Worm (Caenorhabditis elegans): ENCODE results near the gene srg-7.

The srg-7 gene

DNA sequence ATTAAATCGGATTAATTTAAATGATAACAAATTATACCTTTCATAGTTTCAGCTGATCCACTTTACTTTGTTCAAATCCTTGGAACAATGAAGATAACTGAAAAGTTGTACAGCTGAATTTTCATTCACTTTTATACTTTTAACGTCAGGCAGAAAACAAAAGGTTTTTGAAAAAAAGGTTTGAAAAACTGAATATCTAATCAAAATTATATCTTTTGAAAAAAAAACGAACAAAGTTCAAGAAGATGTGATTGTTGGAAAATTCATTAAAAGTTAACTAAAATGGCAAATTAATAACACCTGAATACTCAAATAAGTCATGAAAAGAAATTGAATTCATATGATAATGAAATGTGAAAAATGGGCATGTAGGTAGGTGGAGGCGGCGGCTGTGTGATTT, 31.3 kb downstream of the srg-7 start, which contains the start of gene T12A2.21:
T12A2.21 (minus strand) TSS at position 101 of the 400 bp plus-strand sequence.
- TF ChIP-seq aly-1 (tag; optimal IDR thresholded peaks at IDR 0.05) (no peak), B0310.2 (tag; optimal IDR thresholded peaks at IDR 0.05) (no peak), ceh-36 (tag; optimal IDR thresholded peaks at IDR 0.05) (no peak), flt-1 (GFP tag; IDR thresholded peaks at IDR 0.05) (no peak), F13C5.2 (tag; optimal IDR thresholded peaks at IDR 0.05) (no peak), ets-7 (tag; optimal IDR thresholded peaks at IDR 0.05) (no peak)

DNA sequence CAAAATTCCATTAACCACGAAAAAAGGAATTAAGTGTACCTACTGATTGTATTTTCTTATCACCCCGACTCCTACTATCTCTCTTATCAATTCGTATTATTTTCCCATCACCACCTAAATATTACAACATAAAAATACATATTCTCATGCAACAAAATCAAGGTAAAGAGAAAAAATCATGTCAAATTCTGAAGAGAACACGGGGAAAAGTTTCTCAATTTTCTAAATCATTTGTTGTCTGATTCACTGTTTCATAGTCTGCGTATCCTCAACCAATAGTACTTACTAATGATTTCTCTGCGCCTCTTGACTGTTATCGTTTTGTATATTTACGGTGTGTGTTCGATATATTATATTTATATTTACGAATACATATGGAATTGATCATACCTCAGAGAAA, 36.1 kb downstream of the srg-7 start:
- no peak for TF ChIP-seq hnd-1 (tag; optimal IDR thresholded peaks at IDR 0.05)
- no peak for TF ChIP-seq F13C5.2 (tag; optimal IDR thresholded peaks at IDR 0.05)
- TF ChIP-seq ceh-13 (GFP tag; optimal IDR thresholded peaks at IDR 0.05), result no peak
- TF ChIP-seq B0310.2 (tag; optimal IDR thresholded peaks at IDR 0.05), result no peak
- TF ChIP-seq aly-1 (tag; optimal IDR thresholded peaks at IDR 0.05), result no peak
- no peak for TF ChIP-seq ets-7 (tag; optimal IDR thresholded peaks at IDR 0.05)
- no peak for TF ChIP-seq tra-4 (tag; optimal IDR thresholded peaks at IDR 0.05)
- no peak for TF ChIP-seq hmbx-1 (tag; optimal IDR thresholded peaks at IDR 0.05)
- TF ChIP-seq scrt-1 (GFP tag; IDR thresholded peaks at IDR 0.05), result no peak
- no peak for TF ChIP-seq hmg-4 (GFP tag; optimal IDR thresholded peaks at IDR 0.05)
- no peak for TF ChIP-seq ceh-36 (tag; optimal IDR thresholded peaks at IDR 0.05)
- no peak for TF ChIP-seq flt-1 (GFP tag; IDR thresholded peaks at IDR 0.05)

DNA sequence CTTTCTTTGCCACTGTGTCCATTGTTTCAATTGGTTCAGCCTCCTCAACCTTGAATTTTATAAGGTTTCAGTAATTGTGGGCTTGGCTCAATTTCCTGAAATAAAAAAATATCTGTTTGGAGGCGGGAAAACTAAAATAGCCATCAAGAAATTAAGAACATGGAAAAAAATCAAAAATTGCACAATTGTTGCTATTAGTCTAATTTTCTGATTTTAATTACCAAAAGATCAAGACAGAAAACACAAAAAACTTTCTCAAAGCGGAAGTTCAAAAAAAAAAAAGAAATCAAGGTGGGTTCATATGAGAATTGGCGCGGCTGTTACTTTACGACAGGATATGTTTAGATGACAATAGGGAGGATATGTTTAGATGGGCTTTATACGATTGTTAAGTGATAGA, 37.1 kb downstream of the srg-7 start, which contains the start of gene esyt-2:
esyt-2 (minus strand) TSS at position 101 of the 400 bp plus-strand sequence.
- TF ChIP-seq tra-4 (tag; optimal IDR thresholded peaks at IDR 0.05) (no peak), hmg-4 (GFP tag; optimal IDR thresholded peaks at IDR 0.05) (no peak), tbx-37 (GFP tag; conservative IDR thresholded peaks at IDR 0.05) (no peak), pes-1 (GFP tag; IDR thresholded peaks at IDR 0.05) (no peak), sea-1 (GFP tag; conservative IDR thresholded peaks at IDR 0.05) (no peak), F13C5.2 (tag; optimal IDR thresholded peaks at IDR 0.05) (no peak), flt-1 (GFP tag; IDR thresholded peaks at IDR 0.05) (no peak), B0310.2 (tag; optimal IDR thresholded peaks at IDR 0.05) (no peak), hnd-1 (tag; optimal IDR thresholded peaks at IDR 0.05) (no peak), hmbx-1 (tag; optimal IDR thresholded peaks at IDR 0.05) (no peak), ama-1 (optimal IDR thresholded peaks at IDR 0.05) (no peak), ets-7 (tag; optimal IDR thresholded peaks at IDR 0.05) (no peak), aly-1 (tag; optimal IDR thresholded peaks at IDR 0.05) (no peak), scrt-1 (GFP tag; IDR thresholded peaks at IDR 0.05) (no peak)

DNA sequence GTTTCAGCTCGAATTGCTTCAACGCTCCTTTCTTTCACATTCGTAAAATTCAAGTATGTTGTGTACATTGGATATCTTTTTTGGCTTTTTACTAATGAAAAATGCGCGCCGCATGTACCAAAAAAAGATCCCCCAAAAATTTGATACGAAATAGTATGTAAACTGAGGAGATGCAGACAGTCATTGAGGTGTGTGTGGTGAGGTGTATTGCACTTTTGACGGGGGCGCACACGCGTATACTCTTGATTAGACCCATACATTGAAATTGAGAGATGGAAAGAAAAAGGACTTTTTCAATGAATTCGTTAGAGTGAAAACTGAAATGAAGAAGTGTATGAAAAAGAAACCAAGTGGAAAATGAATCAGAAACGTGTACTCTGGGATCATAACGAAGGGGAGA, 46.6 kb downstream of the srg-7 start:
- no peak for TF ChIP-seq B0310.2 (tag; optimal IDR thresholded peaks at IDR 0.05)
- no peak for TF ChIP-seq aly-1 (tag; optimal IDR thresholded peaks at IDR 0.05)
- no peak for TF ChIP-seq hnd-1 (tag; optimal IDR thresholded peaks at IDR 0.05)
- TF ChIP-seq sea-1 (GFP tag; conservative IDR thresholded peaks at IDR 0.05), result no peak

DNA sequence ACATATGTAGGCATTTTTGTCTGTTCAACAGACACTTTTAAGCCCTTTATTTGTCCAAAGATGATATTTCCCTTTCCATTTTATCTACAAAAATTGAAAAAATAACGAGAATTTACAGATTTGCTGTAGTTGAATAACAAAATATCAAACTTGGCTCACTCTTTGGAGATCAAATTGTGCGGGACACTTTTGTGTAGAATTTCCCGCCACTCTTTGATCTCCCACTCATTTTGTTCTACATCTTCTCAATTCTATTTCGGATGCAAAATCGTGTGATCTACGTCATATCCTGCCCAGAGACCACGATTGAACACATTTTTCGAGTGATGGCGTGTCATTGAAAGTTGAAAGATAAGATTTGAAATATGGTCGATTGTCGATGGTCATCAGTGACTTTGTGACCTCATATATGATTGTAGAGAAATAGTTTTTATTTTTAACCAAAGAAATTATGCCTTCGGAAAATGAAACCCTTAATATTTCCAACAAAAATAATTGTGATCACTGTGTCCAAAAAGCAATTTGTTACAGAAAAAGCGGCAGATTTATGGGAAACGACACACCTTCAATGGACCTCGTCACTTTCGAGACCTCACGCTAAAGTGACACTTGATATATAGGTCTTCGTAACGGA, 51.0 kb downstream of the srg-7 start, which contains the start of gene hot-4:
hot-4 (plus strand) TSS at position 584 of the 634 bp plus-strand sequence.
- no peak for TF ChIP-seq scrt-1 (GFP tag; IDR thresholded peaks at IDR 0.05)
- no peak for TF ChIP-seq tbx-11 (GFP tag; IDR thresholded peaks at IDR 0.05)
- no peak for TF ChIP-seq ceh-13 (GFP tag; optimal IDR thresholded peaks at IDR 0.05)
- TF ChIP-seq pes-1 (GFP tag; IDR thresholded peaks at IDR 0.05), result no peak
- TF ChIP-seq F13C5.2 (tag; optimal IDR thresholded peaks at IDR 0.05), result no peak
- no peak for TF ChIP-seq tra-4 (tag; optimal IDR thresholded peaks at IDR 0.05)
- no peak for TF ChIP-seq ets-7 (tag; optimal IDR thresholded peaks at IDR 0.05)
- TF ChIP-seq hmbx-1 (tag; optimal IDR thresholded peaks at IDR 0.05), result no peak
